Worm (Caenorhabditis elegans) whole organism, late embryonic: ENCODE measurements around the gene C14E2.6.

ENCODE experiments used
- C38D4.7 ChIP-seq: fragments of 200-800 bp; sonication (Bioruptor generic); optimal IDR thresholded peaks from 2 replicates; lab custom pipeline; 2018; ENCODE audit warnings: mild to moderate bottlenecking, missing genetic modification characterization, moderate library complexity, missing compliant biosample characterization
- F13H6.1 ChIP-seq: sonication (generic microtip); optimal IDR thresholded peaks from 2 replicates; lab custom pipeline; 2016; ENCODE audit warnings: missing genetic modification characterization, missing compliant biosample characterization
- K09A11.1 ChIP-seq: sonication (generic microtip); optimal IDR thresholded peaks from 2 replicates; lab custom pipeline; 2017; ENCODE audit warnings: antibody characterized with exemption, mild to moderate bottlenecking, missing genetic modification characterization, missing compliant biosample characterization; ENCODE audit not compliant: insufficient read depth
- Y22D7AL.16 ChIP-seq: sonication (generic microtip); optimal IDR thresholded peaks from 2 replicates; lab custom pipeline; 2016; ENCODE audit warnings: missing genetic modification characterization, missing compliant biosample characterization
- ceh-9 ChIP-seq: sonication (generic microtip); optimal IDR thresholded peaks from 2 replicates; lab custom pipeline; 2016; ENCODE audit warnings: mild to moderate bottlenecking, missing genetic modification characterization, inconsistent platforms, missing compliant biosample characterization
- fax-1 ChIP-seq: sonication (generic microtip); optimal IDR thresholded peaks from 2 replicates; lab custom pipeline; 2016; ENCODE audit warnings: missing genotype, missing genetic modification characterization, missing compliant biosample characterization
- nfya-1 ChIP-seq: sonication (generic microtip); optimal IDR thresholded peaks from 2 replicates; lab custom pipeline; 2017; ENCODE audit warnings: missing genetic modification characterization, mild to moderate bottlenecking, missing compliant biosample characterization, antibody characterized with exemption, moderate library complexity
- nhr-11 ChIP-seq: fragments of 150-350 bp; optimal IDR thresholded peaks from 2 replicates; lab custom pipeline; 2014; ENCODE audit warnings: missing biosample characterization, missing genetic modification characterization
- pha-4 ChIP-seq: fragments of 150-350 bp; optimal IDR thresholded peaks from 2 replicates; lab custom pipeline; 2018; ENCODE audit warnings: missing biosample characterization, missing genetic modification reagents, missing genetic modification characterization
- unc-55 ChIP-seq: sonication (generic microtip); optimal IDR thresholded peaks from 2 replicates; lab custom pipeline; 2017; ENCODE audit warnings: missing biosample characterization, missing genetic modification reagents, missing genetic modification characterization

DNA sequence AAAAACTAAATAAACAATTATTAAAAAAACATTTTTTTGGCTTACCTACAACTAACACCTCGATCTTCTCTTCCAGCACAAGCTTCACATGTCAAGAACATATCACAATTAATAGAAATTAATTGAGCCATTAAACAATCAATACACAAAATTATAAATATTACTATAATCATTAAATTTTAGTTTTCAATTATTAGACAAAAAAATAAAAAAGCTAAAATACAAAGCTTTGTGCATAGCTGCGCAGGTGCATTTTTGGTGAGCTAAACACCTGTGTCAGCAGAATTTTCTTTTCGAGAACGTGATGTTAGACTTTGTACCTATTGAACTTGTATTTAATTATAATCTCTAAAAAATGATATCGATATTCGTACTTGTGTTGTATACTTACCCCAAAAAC, at the start of gene C14E2.6:
- no peak for TF ChIP-seq Y22D7AL.16 (tag; lab: Kevin White, UChicago)
- TF ChIP-seq pha-4 (tag; lab: Kevin White, UChicago), result no peak
- TF ChIP-seq ceh-9 (tag; lab: Kevin White, UChicago), result no peak
- TF ChIP-seq fax-1 (tag; lab: Kevin White, UChicago), result no peak
- TF ChIP-seq nhr-11 (tag; lab: Kevin White, UChicago), result no peak
- TF ChIP-seq nfya-1 (tag; lab: Kevin White, UChicago), result no peak
- no peak for TF ChIP-seq K09A11.1 (tag; lab: Kevin White, UChicago)
- TF ChIP-seq unc-55, result no peak
- TF ChIP-seq C38D4.7 (GFP tag; lab: Kevin White, UChicago), result no peak
- TF ChIP-seq F13H6.1 (tag; lab: Kevin White, UChicago), result no peak
